Worm (Caenorhabditis elegans) whole organism, L3 larva: ENCODE measurements around the gene cyp-25A4.

Source experiments
- egl-27 ChIP-seq: sonication (generic microtip); optimal IDR thresholded peaks from 4 replicates; lab custom pipeline; 2017; ENCODE audit warnings: missing biosample characterization, missing genetic modification reagents, missing genetic modification characterization
- elt-3 ChIP-seq, 3 experiments: fragments of 150-350 bp in 1 of 3; sonication (generic microtip) in 2 of 3; optimal IDR thresholded peaks; 2 replicates in 2 of 3; 4 replicates in 1 of 3; lab custom pipeline; 2014 to 2017; ENCODE audit warnings: missing biosample characterization in 3 of 3, missing genetic modification characterization in 3 of 3
- lin-39 ChIP-seq: fragments of 150-350 bp; optimal IDR thresholded peaks from 2 replicates; lab custom pipeline; 2018; ENCODE audit warnings: missing biosample characterization, missing genetic modification reagents, missing genetic modification characterization
- nhr-11 ChIP-seq: fragments of 150-350 bp; optimal IDR thresholded peaks from 2 replicates; lab custom pipeline; 2014; ENCODE audit warnings: missing biosample characterization, missing genetic modification characterization
- nhr-28 ChIP-seq: fragments of 150-350 bp; optimal IDR thresholded peaks from 2 replicates; lab custom pipeline; 2014; ENCODE audit warnings: missing biosample characterization, missing genetic modification characterization
- skn-1 ChIP-seq: fragments of 150-350 bp; optimal IDR thresholded peaks from 2 replicates; lab custom pipeline; 2014; ENCODE audit warnings: missing biosample characterization, missing genetic modification characterization
- ztf-11 ChIP-seq: fragments of 150-350 bp; optimal IDR thresholded peaks from 2 replicates; lab custom pipeline; 2014; ENCODE audit warnings: missing biosample characterization, missing genetic modification characterization

DNA sequence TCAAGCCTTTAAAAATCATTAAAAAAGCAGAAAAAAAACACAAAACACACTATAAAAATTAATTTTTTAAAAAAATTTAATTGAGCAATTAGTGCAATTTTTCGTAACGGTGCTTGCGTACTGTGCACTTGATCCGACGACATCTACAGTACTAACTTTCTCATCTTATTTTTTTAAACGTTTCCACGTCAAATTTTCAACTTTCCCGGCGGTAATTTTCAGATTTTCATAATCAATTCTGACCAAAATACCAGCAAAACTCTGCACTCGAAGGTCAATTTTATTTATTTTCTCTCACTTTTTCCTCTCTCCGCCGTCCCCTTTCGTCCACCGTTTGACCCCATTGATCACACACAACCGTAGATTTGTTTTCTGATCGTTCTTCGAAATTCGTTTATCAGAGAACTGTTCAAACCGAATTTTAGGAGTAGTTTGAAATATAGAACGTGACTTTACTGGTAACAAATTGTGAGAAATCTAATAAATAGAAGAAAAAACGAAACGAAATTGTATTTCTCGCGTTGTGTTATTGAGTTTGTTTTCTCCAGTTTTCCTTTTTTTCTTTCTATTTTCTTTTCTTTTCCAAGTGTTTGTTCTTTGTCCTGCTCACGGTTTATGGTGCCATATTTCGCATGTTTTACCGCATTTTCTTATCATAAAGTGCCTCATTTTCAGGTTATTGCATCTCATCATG lies 12.1 kb upstream of the cyp-25A4 start, which contains the start of gene acs-19:
- TF ChIP-seq elt-3 (tag; optimal IDR thresholded peaks at IDR 0.05; lab: Kevin White, UChicago) (no peak), skn-1 (tag; lab: Kevin White, UChicago) (no peak), egl-27 (tag; lab: Kevin White, UChicago) (no peak), nhr-28 (tag; lab: Kevin White, UChicago) (no peak), lin-39 (tag; lab: Kevin White, UChicago) (no peak), ztf-11 (tag; lab: Kevin White, UChicago) (no peak), nhr-11 (tag; lab: Kevin White, UChicago) (no peak)
